Fruit fly (Drosophila melanogaster) whole organism, adult: Measurements from ENCODE around the gene Tspo.
A peak's percentile ranks its signal among the peaks of the same experiment; 100 is the strongest.

Source experiments
- CG11617 ChIP-seq: fragments of 200-800 bp; sonication (Bioruptor generic); optimal IDR thresholded peaks from 2 replicates; lab custom pipeline; 2017; ENCODE audit warnings: mild to moderate bottlenecking, missing biosample characterization, missing genetic modification reagents, missing genetic modification characterization
- CG12768 ChIP-seq: fragments of 200-800 bp; sonication (Bioruptor generic); optimal IDR thresholded peaks from 2 replicates; lab custom pipeline; 2017; ENCODE audit warnings: missing biosample characterization, missing genetic modification characterization, mild to moderate bottlenecking, moderate library complexity, missing genetic modification reagents
- CG14711 ChIP-seq: fragments of 200-800 bp; sonication (Bioruptor generic); optimal IDR thresholded peaks from 2 replicates; lab custom pipeline; 2018; ENCODE audit warnings: missing biosample characterization, mild to moderate bottlenecking, missing genetic modification characterization, moderate library complexity
- CG1620 ChIP-seq: fragments of 200-800 bp; sonication (Bioruptor generic); optimal IDR thresholded peaks from 2 replicates; lab custom pipeline; 2016; ENCODE audit warnings: missing biosample characterization, missing genetic modification characterization
- CG33017 ChIP-seq: fragments of 200-800 bp; sonication (Bioruptor generic); optimal IDR thresholded peaks from 2 replicates; lab custom pipeline; 2018; ENCODE audit warnings: missing biosample characterization, mild to moderate bottlenecking, missing genetic modification characterization, moderate library complexity
- CG5204 ChIP-seq: fragments of 200-800 bp; sonication (Bioruptor generic); optimal IDR thresholded peaks from 2 replicates; lab custom pipeline; 2016; ENCODE audit warnings: missing biosample characterization, missing genetic modification characterization
- CG7045 ChIP-seq: fragments of 200-800 bp; sonication (Bioruptor generic); optimal IDR thresholded peaks from 2 replicates; lab custom pipeline; 2017; ENCODE audit warnings: missing biosample characterization, mild to moderate bottlenecking, missing genetic modification characterization
- CG7101 ChIP-seq: fragments of 200-800 bp; sonication (Bioruptor generic); optimal IDR thresholded peaks from 2 replicates; lab custom pipeline; 2018; ENCODE audit warnings: missing biosample characterization, mild to moderate bottlenecking, missing genetic modification characterization, moderate library complexity
- Clk ChIP-seq: fragments of 200-800 bp; sonication (Bioruptor generic); optimal IDR thresholded peaks from 2 replicates; lab custom pipeline; 2017; ENCODE audit warnings: missing biosample characterization, missing genetic modification characterization
- Crg-1 ChIP-seq: fragments of 200-800 bp; sonication (Bioruptor generic); optimal IDR thresholded peaks from 2 replicates; lab custom pipeline; 2016; ENCODE audit warnings: missing biosample characterization, missing genetic modification characterization
- Hr96 ChIP-seq: fragments of 200-800 bp; sonication (Bioruptor generic); optimal IDR thresholded peaks from 2 replicates; lab custom pipeline; 2016; ENCODE audit warnings: missing biosample characterization, missing genetic modification characterization
- Mnt ChIP-seq: fragments of 200-800 bp; sonication (Bioruptor generic); optimal IDR thresholded peaks from 2 replicates; lab custom pipeline; 2016; ENCODE audit warnings: missing biosample characterization, mild to moderate bottlenecking, missing genetic modification characterization
- bab1 ChIP-seq: fragments of 200-800 bp; sonication (Bioruptor generic); optimal IDR thresholded peaks from 3 replicates; lab custom pipeline; 2019; ENCODE audit warnings: missing biosample characterization, mild to moderate bottlenecking, missing genetic modification characterization, moderate library complexity
- cic ChIP-seq: fragments of 200-800 bp; sonication (Bioruptor generic); optimal IDR thresholded peaks from 2 replicates; lab custom pipeline; 2017; ENCODE audit warnings: missing biosample characterization, mild to moderate bottlenecking, missing genetic modification characterization, moderate library complexity
- cnc ChIP-seq, 2 experiments: fragments of >200 bp; optimal IDR thresholded peaks; 2 replicates each; lab custom pipeline; 2017
- kay ChIP-seq: fragments of 200-800 bp; sonication (Bioruptor generic); peaks from one replicate; lab custom pipeline; 2016; ENCODE audit warnings: missing biosample characterization, missing genetic modification characterization, borderline replicate concordance
- ovo ChIP-seq: fragments of 200-800 bp; sonication (Bioruptor generic); optimal IDR thresholded peaks from 2 replicates; lab custom pipeline; 2016; ENCODE audit warnings: missing biosample characterization, missing genetic modification characterization
- pad ChIP-seq: fragments of 200-800 bp; sonication (Bioruptor generic); optimal IDR thresholded peaks from 3 replicates; lab custom pipeline; 2017; ENCODE audit warnings: missing biosample characterization, missing genetic modification characterization, mild to moderate bottlenecking, moderate library complexity, missing genetic modification reagents
- tj ChIP-seq: fragments of 200-800 bp; sonication (Bioruptor generic); optimal IDR thresholded peaks from 3 replicates; lab custom pipeline; 2017; ENCODE audit warnings: missing biosample characterization, mild to moderate bottlenecking, missing genetic modification characterization, moderate library complexity
- toe ChIP-seq: fragments of 200-800 bp; sonication (Bioruptor generic); optimal IDR thresholded peaks from 2 replicates; lab custom pipeline; 2016; ENCODE audit warnings: missing biosample characterization, missing genetic modification characterization

The Tspo gene

dm6 chr2L:517911-518619 is 41.3 kb upstream of the Tspo start:
- TF ChIP-seq Clk (GFP tag; lab: Kevin White, UChicago) (no peak), bab1 (GFP tag; lab: Kevin White, UChicago) (no peak), CG14711 (tag; lab: Kevin White, UChicago) (no peak), pad (GFP tag; lab: Kevin White, UChicago) (no peak), CG7045 (no peak), CG5204 (no peak), tj (GFP tag; lab: Kevin White, UChicago) (no peak), CG12768 (no peak), Crg-1 (GFP tag; lab: Kevin White, UChicago) (no peak), cnc (optimal IDR thresholded peaks at IDR 0.05; lab: Kevin White, UChicago) (no peak), cic (no peak), Mnt (GFP tag; lab: Kevin White, UChicago) (no peak), kay (GFP tag; lab: Kevin White, UChicago) (no peak), ovo (GFP tag; lab: Kevin White, UChicago) (no peak), Hr96 (GFP tag; lab: Kevin White, UChicago) (no peak)

dm6 chr2L:518620-518913 is 40.8 kb upstream of the Tspo start:
- TF ChIP-seq pad (GFP tag; lab: Kevin White, UChicago) (no peak), Crg-1 (GFP tag; lab: Kevin White, UChicago) (no peak), CG12768 (no peak), Mnt (GFP tag; lab: Kevin White, UChicago) (no peak), cic (no peak), toe (GFP tag; lab: Kevin White, UChicago) (no peak), kay (GFP tag; lab: Kevin White, UChicago) (no peak), Hr96 (GFP tag; lab: Kevin White, UChicago) (no peak), tj (GFP tag; lab: Kevin White, UChicago) (no peak), CG1620 (GFP tag; lab: Kevin White, UChicago) (no peak), bab1 (GFP tag; lab: Kevin White, UChicago) (no peak), Clk (GFP tag; lab: Kevin White, UChicago) (no peak), CG5204 (no peak), CG33017 (tag; lab: Kevin White, UChicago) (no peak), CG11617 (no peak), ovo (GFP tag; lab: Kevin White, UChicago) (no peak)

dm6 chr2L:518979-519891 is 40.2 kb upstream of the Tspo start:
- no peak for TF ChIP-seq pad (GFP tag; lab: Kevin White, UChicago)

- no peak for TF ChIP-seq Mnt (GFP tag; lab: Kevin White, UChicago)
- TF ChIP-seq CG7101 (tag; lab: Kevin White, UChicago) = peak; percentile 39
- peak; percentile 41 for TF ChIP-seq bab1 (GFP tag; lab: Kevin White, UChicago)
- no peak for TF ChIP-seq ovo (GFP tag; lab: Kevin White, UChicago)
These were observed 38.9 kb upstream of the Tspo start for dm6 chr2L:520331-521000.

dm6 chr2L:521001-521827 is 38.2 kb upstream of the Tspo start:
- TF ChIP-seq pad (GFP tag; lab: Kevin White, UChicago) (no peak), CG7101 (tag; lab: Kevin White, UChicago) (no peak), bab1 (GFP tag; lab: Kevin White, UChicago) (no peak), Crg-1 (GFP tag; lab: Kevin White, UChicago) (no peak), tj (GFP tag; lab: Kevin White, UChicago) (peak; percentile 55)
